Worm (Caenorhabditis elegans) whole organism, late embryonic: Measurements from ENCODE around the gene K07H8.5.

ENCODE experiments used
- C08G9.2 ChIP-seq: sonication (generic microtip); optimal IDR thresholded peaks from 2 replicates; lab custom pipeline; 2016; ENCODE audit warnings: mild to moderate bottlenecking, missing genetic modification characterization, moderate library complexity, missing compliant biosample characterization
- K02D7.2 ChIP-seq: sonication (generic microtip); optimal IDR thresholded peaks from 2 replicates; lab custom pipeline; 2017; ENCODE audit warnings: mild to moderate bottlenecking, missing genetic modification characterization, missing compliant biosample characterization
- K09A11.1 ChIP-seq: sonication (generic microtip); optimal IDR thresholded peaks from 2 replicates; lab custom pipeline; 2017; ENCODE audit warnings: antibody characterized with exemption, mild to moderate bottlenecking, missing genetic modification characterization, missing compliant biosample characterization; ENCODE audit not compliant: insufficient read depth
- ceh-14 ChIP-seq: sonication (generic microtip); optimal IDR thresholded peaks from 2 replicates; lab custom pipeline; 2016; ENCODE audit warnings: missing genotype, missing genetic modification characterization, missing compliant biosample characterization
- ceh-18 ChIP-seq: sonication (generic microtip); optimal IDR thresholded peaks from 2 replicates; lab custom pipeline; 2016; ENCODE audit warnings: missing genetic modification characterization, missing compliant biosample characterization
- ceh-22 ChIP-seq: sonication (generic microtip); optimal IDR thresholded peaks from 2 replicates; lab custom pipeline; 2017; ENCODE audit warnings: missing biosample characterization, missing genetic modification characterization
- ceh-24 ChIP-seq: sonication (generic microtip); optimal IDR thresholded peaks from 2 replicates; lab custom pipeline; 2016; ENCODE audit warnings: mild to moderate bottlenecking, missing genetic modification characterization, missing compliant biosample characterization
- ceh-48 ChIP-seq: sonication (generic microtip); optimal IDR thresholded peaks from 2 replicates; lab custom pipeline; 2016; ENCODE audit warnings: missing genetic modification characterization, inconsistent platforms, missing compliant biosample characterization
- ceh-6 ChIP-seq: fragments of 200-800 bp; sonication (Bioruptor generic); optimal IDR thresholded peaks from 2 replicates; lab custom pipeline; 2018; ENCODE audit warnings: mild to moderate bottlenecking, missing genetic modification characterization, missing compliant biosample characterization
- ceh-9 ChIP-seq: sonication (generic microtip); optimal IDR thresholded peaks from 2 replicates; lab custom pipeline; 2016; ENCODE audit warnings: mild to moderate bottlenecking, missing genetic modification characterization, inconsistent platforms, missing compliant biosample characterization
- che-1 ChIP-seq: sonication (generic microtip); optimal IDR thresholded peaks from 2 replicates; lab custom pipeline; 2016; ENCODE audit warnings: mild to moderate bottlenecking, missing genetic modification characterization, missing compliant biosample characterization
- ets-4 ChIP-seq: sonication (generic microtip); optimal IDR thresholded peaks from 2 replicates; lab custom pipeline; 2016; ENCODE audit warnings: missing genetic modification characterization, missing compliant biosample characterization
- fax-1 ChIP-seq: sonication (generic microtip); optimal IDR thresholded peaks from 2 replicates; lab custom pipeline; 2016; ENCODE audit warnings: missing genotype, missing genetic modification characterization, missing compliant biosample characterization
- fkh-10 ChIP-seq: fragments of 150-350 bp; optimal IDR thresholded peaks from 2 replicates; lab custom pipeline; 2014; ENCODE audit warnings: missing biosample characterization, missing genetic modification reagents, missing genetic modification characterization
- fkh-6 ChIP-seq: sonication (generic microtip); optimal IDR thresholded peaks from 2 replicates; lab custom pipeline; 2016; ENCODE audit warnings: missing genetic modification characterization, missing compliant biosample characterization
- hlh-15 ChIP-seq: sonication (generic microtip); optimal IDR thresholded peaks from 2 replicates; lab custom pipeline; 2016; ENCODE audit warnings: missing genetic modification characterization, missing compliant biosample characterization
- hlh-6 ChIP-seq: sonication (generic microtip); optimal IDR thresholded peaks from 2 replicates; lab custom pipeline; 2016; ENCODE audit warnings: missing genotype, missing genetic modification characterization, missing compliant biosample characterization
- lin-11 ChIP-seq: fragments of 200-800 bp; sonication (Bioruptor generic); optimal IDR thresholded peaks from 2 replicates; lab custom pipeline; 2018; ENCODE audit warnings: mild to moderate bottlenecking, missing genetic modification characterization, missing compliant biosample characterization
- mec-3 ChIP-seq: sonication (generic microtip); optimal IDR thresholded peaks from 2 replicates; lab custom pipeline; 2016; ENCODE audit warnings: borderline replicate concordance, missing genetic modification characterization, missing compliant biosample characterization
- nhr-11 ChIP-seq: fragments of 150-350 bp; optimal IDR thresholded peaks from 2 replicates; lab custom pipeline; 2014; ENCODE audit warnings: missing biosample characterization, missing genetic modification characterization
- pag-3 ChIP-seq: sonication (generic microtip); optimal IDR thresholded peaks from 2 replicates; lab custom pipeline; 2016; ENCODE audit warnings: missing compliant biosample characterization, missing genetic modification characterization, borderline replicate concordance
- pat-9 ChIP-seq: fragments of 200-800 bp; sonication (Bioruptor generic); optimal IDR thresholded peaks from 2 replicates; lab custom pipeline; 2018; ENCODE audit warnings: mild to moderate bottlenecking, missing genetic modification characterization, moderate library complexity, missing compliant biosample characterization
- pha-2 ChIP-seq: sonication (generic microtip); optimal IDR thresholded peaks from 2 replicates; lab custom pipeline; 2017; ENCODE audit warnings: mild to moderate bottlenecking, missing genetic modification characterization, missing compliant biosample characterization
- pha-4 ChIP-seq: fragments of 150-350 bp; optimal IDR thresholded peaks from 2 replicates; lab custom pipeline; 2018; ENCODE audit warnings: missing biosample characterization, missing genetic modification reagents, missing genetic modification characterization
- pqm-1 ChIP-seq: sonication (generic microtip); optimal IDR thresholded peaks from 2 replicates; lab custom pipeline; 2016; ENCODE audit warnings: missing genetic modification characterization, missing compliant biosample characterization
- pros-1 ChIP-seq: fragments of 150-350 bp; optimal IDR thresholded peaks from 2 replicates; lab custom pipeline; 2014; ENCODE audit warnings: missing biosample characterization, missing genetic modification reagents, missing genetic modification characterization
- rnt-1 ChIP-seq: sonication (generic microtip); optimal IDR thresholded peaks from 2 replicates; lab custom pipeline; 2016; ENCODE audit warnings: missing genetic modification characterization, missing compliant biosample characterization
- sdc-2 ChIP-seq: sonication (generic microtip); optimal IDR thresholded peaks from 2 replicates; lab custom pipeline; 2016; ENCODE audit warnings: missing genotype, missing genetic modification characterization, missing compliant biosample characterization
- sox-4 ChIP-seq: sonication (generic microtip); optimal IDR thresholded peaks from 2 replicates; lab custom pipeline; 2017; ENCODE audit warnings: mild to moderate bottlenecking, missing genetic modification characterization, inconsistent platforms, missing compliant biosample characterization
- tbx-2 ChIP-seq: sonication (generic microtip); optimal IDR thresholded peaks from 2 replicates; lab custom pipeline; 2016; ENCODE audit warnings: missing genetic modification characterization, missing compliant biosample characterization
- tbx-7 ChIP-seq: sonication (generic microtip); optimal IDR thresholded peaks from 2 replicates; lab custom pipeline; 2016; ENCODE audit warnings: missing genotype, missing genetic modification characterization, missing compliant biosample characterization
- unc-86 ChIP-seq: sonication (generic microtip); optimal IDR thresholded peaks from 2 replicates; lab custom pipeline; 2016; ENCODE audit warnings: missing genetic modification characterization, missing compliant biosample characterization

K07H8.5 gene

ce11 chrIV:8262671-8263070, 5.5 kb upstream of the K07H8.5 start:
- TF ChIP-seq ceh-48 (tag; lab: Kevin White, UChicago) (no peak), K02D7.2 (tag; lab: Kevin White, UChicago) (no peak), pha-4 (tag; lab: Kevin White, UChicago) (no peak), ceh-22 (tag; lab: Kevin White, UChicago) (no peak), rnt-1 (tag; lab: Kevin White, UChicago) (no peak), pha-2 (tag; lab: Kevin White, UChicago) (no peak), pros-1 (tag; lab: Kevin White, UChicago) (no peak), lin-11 (tag; lab: Kevin White, UChicago) (no peak), ceh-14 (no peak)

ce11 chrIV:8266024-8266949, 1.8 kb upstream of the K07H8.5 start:
- TF ChIP-seq hlh-6 (tag; lab: Kevin White, UChicago) = no peak
- TF ChIP-seq tbx-7 (tag; lab: Kevin White, UChicago) = no peak
- no peak for TF ChIP-seq sdc-2 (tag; lab: Kevin White, UChicago)
- TF ChIP-seq pat-9 (tag; lab: Kevin White, UChicago) = no peak
- no peak for TF ChIP-seq unc-86 (tag; lab: Kevin White, UChicago)
- TF ChIP-seq K02D7.2 (tag; lab: Kevin White, UChicago) = no peak
- TF ChIP-seq, all 69 proteins: peak for 0

- no peak for TF ChIP-seq pqm-1
- TF ChIP-seq pros-1 (tag; lab: Kevin White, UChicago) = no peak
- TF ChIP-seq hlh-15 (tag; lab: Kevin White, UChicago) = no peak
- TF ChIP-seq pha-2 (tag; lab: Kevin White, UChicago) = no peak
- TF ChIP-seq ets-4 (tag; lab: Kevin White, UChicago) = no peak
- no peak for TF ChIP-seq pag-3
- no peak for TF ChIP-seq mec-3 (tag; lab: Kevin White, UChicago)
- TF ChIP-seq sox-4 (tag; lab: Kevin White, UChicago) = no peak
- no peak for TF ChIP-seq che-1
- TF ChIP-seq nhr-11 (tag; lab: Kevin White, UChicago) = no peak
- TF ChIP-seq pha-4 (tag; lab: Kevin White, UChicago) = no peak
- no peak for TF ChIP-seq ceh-18 (tag; lab: Kevin White, UChicago)
- TF ChIP-seq tbx-2 = no peak
- TF ChIP-seq hlh-6 (tag; lab: Kevin White, UChicago) = no peak
- no peak for TF ChIP-seq ceh-24 (tag; lab: Kevin White, UChicago)
- no peak for TF ChIP-seq C08G9.2 (tag; lab: Kevin White, UChicago)
- no peak for TF ChIP-seq K09A11.1 (tag; lab: Kevin White, UChicago)
Measured at ce11 chrIV:8273334-8273733, 5.2 kb downstream of the K07H8.5 start.

- no peak for TF ChIP-seq sdc-2 (tag; lab: Kevin White, UChicago)
- TF ChIP-seq ceh-9 (tag; lab: Kevin White, UChicago) = no peak
- TF ChIP-seq ceh-14 = no peak
- no peak for TF ChIP-seq ceh-6 (GFP tag; lab: Kevin White, UChicago)
- no peak for TF ChIP-seq pat-9 (tag; lab: Kevin White, UChicago)
- no peak for TF ChIP-seq fax-1
- TF ChIP-seq hlh-6 (tag; lab: Kevin White, UChicago) = no peak
- no peak for TF ChIP-seq fkh-6 (tag; lab: Kevin White, UChicago)
- TF ChIP-seq K09A11.1 (tag; lab: Kevin White, UChicago) = no peak
- no peak for TF ChIP-seq fkh-10 (GFP tag; lab: Kevin White, UChicago)
- TF ChIP-seq pros-1 (tag; lab: Kevin White, UChicago) = no peak
- no peak for TF ChIP-seq tbx-2
- no peak for TF ChIP-seq lin-11 (tag; lab: Kevin White, UChicago)
Measured at ce11 chrIV:8275232-8275631, 7.1 kb downstream of the K07H8.5 start, which contains the start of gene K07H8.11. Gene K07H8.11 (minus strand): TSS chrIV:8275332.
